Fruit fly (Drosophila melanogaster): ENCODE measurements around the gene CG16890.

Gene CG16890

dm6 chr2L:13829540-13829939 is 45.4 kb upstream of the CG16890 start, which contains the start of the genes Arpc1 and Orc5:
Gene Arpc1 (minus strand): TSS chr2L:13829741.
Gene Orc5 (plus strand): TSS chr2L:13829837.
- no peak for TF ChIP-seq CG18764 (GFP tag; optimal IDR thresholded peaks at IDR 0.05)
- peak; percentile 79 for TF ChIP-seq CG4617 (GFP tag; optimal IDR thresholded peaks at IDR 0.05; ENCODE audit: borderline replicate concordance)
- no peak for TF ChIP-seq Sry-β (GFP tag; optimal IDR thresholded peaks at IDR 0.05)
- TF ChIP-seq Gug (GFP tag; IDR thresholded peaks at IDR 0.05), result no peak
- TF ChIP-seq slou (GFP tag; optimal IDR thresholded peaks at IDR 0.05), result no peak
- peak; percentile 90 for TF ChIP-seq E2f2 (GFP tag; IDR thresholded peaks at IDR 0.05)
- peak; percentile 54 for TF ChIP-seq CHES-1-like (GFP tag; optimal IDR thresholded peaks at IDR 0.05)
- TF ChIP-seq Sox100B (GFP tag; optimal IDR thresholded peaks at IDR 0.05), result no peak
- TF ChIP-seq CG12744 (GFP tag; optimal IDR thresholded peaks at IDR 0.05), result no peak
- no peak for TF ChIP-seq cas (GFP tag; IDR thresholded peaks at IDR 0.05)
- no peak for TF ChIP-seq ftz-f1 (GFP tag; optimal IDR thresholded peaks at IDR 0.05)
- TF ChIP-seq dysf (GFP tag; IDR thresholded peaks at IDR 0.05), result no peak
- 0 out of 4 replicates have a peak, but pooled peaks have one; percentile 65 for TF ChIP-seq chinmo (GFP tag; IDR thresholded peaks at IDR 0.05; ENCODE audit: partially characterized antibody)
- peak; percentile 76 for TF ChIP-seq trem (tag; optimal IDR thresholded peaks at IDR 0.05)
- TF ChIP-seq row (GFP tag; IDR thresholded peaks at IDR 0.05), result peak; percentile 36; the same call in 1 of the 3 replicates
- peak; percentile 56 for TF ChIP-seq phol (tag; optimal IDR thresholded peaks at IDR 0.05)
- TF ChIP-seq stwl (tag; optimal IDR thresholded peaks at IDR 0.05), result peak; percentile 48
- no peak for TF ChIP-seq CG1233 (GFP tag; optimal IDR thresholded peaks at IDR 0.05)
- TF ChIP-seq amos (GFP tag; IDR thresholded peaks at IDR 0.05; ENCODE audit: partially characterized antibody), result peak; percentile 94
- TF ChIP-seq sna (GFP tag; IDR thresholded peaks at IDR 0.05; ENCODE audit: partially characterized antibody), result peak; percentile 84
- TF ChIP-seq CG4730 (GFP tag; IDR thresholded peaks at IDR 0.05), result no peak
- TF ChIP-seq pzg (GFP tag; optimal IDR thresholded peaks at IDR 0.05), result peak; percentile 96
- peak; percentile 62 for TF ChIP-seq Ets97D (GFP tag; optimal IDR thresholded peaks at IDR 0.05)
- TF ChIP-seq seq (GFP tag; IDR thresholded peaks at IDR 0.05), result no peak
- no peak for TF ChIP-seq CG4328 (GFP tag; optimal IDR thresholded peaks at IDR 0.05)
- no peak for TF ChIP-seq CG10431 (GFP tag; optimal IDR thresholded peaks at IDR 0.05)
- TF ChIP-seq Abd-B (GFP tag; optimal IDR thresholded peaks at IDR 0.05), result peak; percentile 17
- no peak for TF ChIP-seq gem (tag; optimal IDR thresholded peaks at IDR 0.05)
- no peak for TF ChIP-seq CG7745 (tag; optimal IDR thresholded peaks at IDR 0.05)
- no peak for TF ChIP-seq crp (GFP tag; optimal IDR thresholded peaks at IDR 0.05)
- no peak for TF ChIP-seq CG12391 (tag; optimal IDR thresholded peaks at IDR 0.05)
- no peak for TF ChIP-seq cg (GFP tag; optimal IDR thresholded peaks at IDR 0.05)
- no peak for TF ChIP-seq CG13123 (GFP tag; optimal IDR thresholded peaks at IDR 0.05)
- TF ChIP-seq cwo (GFP tag; optimal IDR thresholded peaks at IDR 0.05), result no peak
- no peak for TF ChIP-seq Tbp (GFP tag; optimal IDR thresholded peaks at IDR 0.05)
- no peak for TF ChIP-seq CG33213 (GFP tag; optimal IDR thresholded peaks at IDR 0.05)
- no peak for TF ChIP-seq her (GFP tag; optimal IDR thresholded peaks at IDR 0.05)
- no peak for TF ChIP-seq CG7372 (GFP tag; IDR thresholded peaks at IDR 0.05)
- TF ChIP-seq CG11504 (tag; optimal IDR thresholded peaks at IDR 0.05), result no peak
- TF ChIP-seq sqz (GFP tag; optimal IDR thresholded peaks at IDR 0.05), result no peak
- TF ChIP-seq CG5245 (GFP tag; optimal IDR thresholded peaks at IDR 0.05), result no peak
- peak; percentile 91 for TF ChIP-seq bbx (GFP tag; IDR thresholded peaks at IDR 0.05; ENCODE audit: partially characterized antibody)
- TF ChIP-seq Awh (GFP tag; IDR thresholded peaks at IDR 0.05), result no peak
- no peak for TF ChIP-seq stc (GFP tag; IDR thresholded peaks at IDR 0.05)
- TF ChIP-seq tin (GFP tag; optimal IDR thresholded peaks at IDR 0.05), result no peak
- TF ChIP-seq gcm2 (GFP tag; optimal IDR thresholded peaks at IDR 0.05), result no peak
- no peak for TF ChIP-seq Jarid2 (GFP tag; optimal IDR thresholded peaks at IDR 0.05)
- no peak for TF ChIP-seq gro (GFP tag; optimal IDR thresholded peaks at IDR 0.05)
- TF ChIP-seq pum (GFP tag; optimal IDR thresholded peaks at IDR 0.05), result no peak
- peak; percentile 86 for TF ChIP-seq Scr (GFP tag; IDR thresholded peaks at IDR 0.05; ENCODE audit: partially characterized antibody)
- TF ChIP-seq kah (GFP tag; optimal IDR thresholded peaks at IDR 0.05), result no peak
